Worm (Caenorhabditis elegans) whole organism, dauer: ENCODE results near the gene sor-3.
"Not testable (repeated sequence)": the region's sequence is repeated elsewhere in the genome, so short reads cannot be mapped to it uniquely, and the experiment has no call there.

ENCODE experiments used
- unc-62 ChIP-seq: sonication (generic microtip); optimal IDR thresholded peaks from 2 replicates; lab custom pipeline; 2017; ENCODE audit warnings: missing biosample characterization, missing genetic modification reagents, missing genetic modification characterization

sor-3 gene

DNA sequence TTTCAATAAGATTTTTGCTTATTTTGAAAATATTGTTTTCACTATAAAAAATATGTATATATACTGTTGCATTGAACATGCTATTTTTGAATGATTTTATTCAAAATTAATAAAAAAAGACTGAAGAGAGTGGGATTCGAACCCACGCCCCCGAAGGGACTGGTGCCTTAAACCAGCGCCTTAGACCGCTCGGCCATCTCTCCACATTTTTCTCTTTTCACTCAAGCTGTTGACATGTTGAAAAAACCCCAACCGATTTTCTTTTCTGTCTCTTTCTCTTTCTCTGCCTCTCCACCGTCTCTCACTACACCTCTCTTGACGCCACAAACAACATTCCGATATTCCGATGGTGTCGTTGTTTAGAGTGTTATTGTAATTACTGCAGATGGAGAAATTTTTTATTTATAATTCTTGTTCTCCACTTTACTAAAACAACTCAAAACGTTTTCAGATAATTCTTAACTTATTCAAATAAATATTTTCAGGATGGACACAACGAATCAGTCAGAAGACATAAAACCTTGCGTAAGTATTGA lies at the start of gene sor-3:
Gene sor-3 (plus strand): TSS at position 486 of the 536 bp plus-strand sequence.
- no peak for TF ChIP-seq unc-62 (GFP tag; lab: Kevin White, UChicago)

DNA sequence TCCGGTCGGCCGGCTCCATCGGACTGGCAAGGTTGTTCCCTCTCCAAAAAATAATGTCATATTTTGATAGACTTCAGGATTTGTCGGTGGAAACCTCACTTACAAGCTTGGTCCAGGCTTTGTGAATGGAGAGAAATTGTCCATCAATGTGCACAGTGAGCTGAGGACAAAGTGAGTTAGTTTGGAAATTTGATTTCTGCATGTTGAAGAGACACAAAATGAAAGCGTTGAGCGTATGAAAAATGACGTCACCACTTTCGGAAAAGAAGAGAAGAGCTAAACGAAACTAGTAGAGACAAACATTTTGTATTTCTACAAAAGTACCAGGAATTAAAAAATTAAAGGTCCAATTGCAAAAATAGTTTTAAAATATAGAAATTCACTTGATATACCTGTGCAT lies 48.4 kb upstream of the sor-3 start:
- TF ChIP-seq unc-62 (GFP tag; lab: Kevin White, UChicago), result no peak

DNA sequence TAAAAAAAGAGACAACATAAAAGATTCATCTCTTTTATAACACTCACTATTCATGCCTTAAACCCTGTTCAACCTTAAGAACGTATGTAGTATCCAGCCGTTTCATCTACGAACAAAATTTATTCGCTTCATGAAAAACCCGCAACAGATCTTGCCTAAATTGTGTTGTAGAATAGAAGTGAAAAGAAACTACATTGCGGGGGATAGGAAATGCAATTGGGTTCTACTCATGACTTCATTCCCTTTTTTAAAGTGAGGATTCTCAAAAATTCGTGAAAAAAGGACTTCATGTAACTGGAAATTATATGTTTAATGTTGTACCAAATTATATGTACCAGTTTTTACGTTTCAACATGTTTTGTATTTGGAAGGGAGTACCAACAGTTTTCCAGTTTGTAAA lies 44.3 kb upstream of the sor-3 start:
- no peak for TF ChIP-seq unc-62 (GFP tag; lab: Kevin White, UChicago)

DNA sequence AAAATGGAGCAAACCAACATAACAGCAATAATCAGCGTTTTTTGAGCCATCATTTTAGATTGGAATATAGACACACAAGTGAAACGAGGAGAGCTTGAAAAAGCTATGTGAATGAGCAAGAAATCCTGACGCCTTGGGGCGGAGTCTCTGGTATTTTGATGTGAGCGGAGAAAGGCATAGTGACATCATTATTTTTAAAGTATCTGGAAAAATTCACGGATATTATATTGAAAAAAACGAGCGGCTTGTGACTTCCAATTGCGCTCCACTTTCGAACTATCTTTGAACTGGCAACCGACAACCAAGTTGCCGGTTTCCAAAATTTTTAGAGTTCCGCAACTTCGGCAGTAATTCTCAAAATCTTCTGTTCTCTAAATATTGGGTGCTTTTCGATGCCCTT lies 42.2 kb upstream of the sor-3 start, which contains the start of gene nlp-64:
Gene nlp-64 (minus strand): TSS at position 101 of the 400 bp plus-strand sequence.
- TF ChIP-seq unc-62 (GFP tag; lab: Kevin White, UChicago), result no peak

DNA sequence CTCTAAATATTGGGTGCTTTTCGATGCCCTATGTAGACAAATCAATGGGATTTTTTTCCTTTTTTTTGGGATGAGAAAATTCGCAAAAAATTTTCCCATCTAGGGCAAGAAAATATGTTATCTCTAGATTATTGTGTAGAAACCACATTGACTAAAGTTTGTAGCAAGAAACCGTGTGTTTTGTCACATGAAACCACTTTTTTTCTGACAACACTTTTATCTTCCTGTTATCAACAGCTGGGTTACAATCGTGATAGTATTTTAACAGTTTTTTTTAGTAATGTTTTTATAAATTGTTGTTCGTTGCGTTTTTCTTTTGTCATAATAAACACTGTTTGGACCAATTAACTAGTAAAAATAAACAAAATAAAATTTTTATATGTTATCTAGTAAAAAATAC lies 41.2 kb upstream of the sor-3 start:
- TF ChIP-seq unc-62 (GFP tag; lab: Kevin White, UChicago), result no peak

DNA sequence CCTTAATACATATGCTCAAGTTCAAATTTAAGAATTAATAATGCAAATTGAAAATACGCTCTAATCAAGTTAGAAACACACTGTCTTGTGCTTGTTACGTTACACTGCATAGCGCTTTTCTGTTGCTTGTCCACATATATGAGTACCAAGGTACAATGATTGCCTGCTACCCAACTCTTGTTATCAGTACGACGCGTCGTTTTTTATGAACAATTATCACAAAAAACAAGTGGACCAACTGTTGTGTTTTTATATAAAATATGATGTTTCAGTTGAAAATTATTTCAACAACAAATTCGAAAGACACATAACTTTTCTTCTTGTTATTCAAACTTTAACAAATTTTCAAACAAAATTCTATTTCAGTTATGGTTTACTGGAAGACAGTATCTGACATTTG lies 40.5 kb upstream of the sor-3 start, which contains the start of gene M02E1.4:
Gene M02E1.4 (plus strand): TSS at position 367 of the 400 bp plus-strand sequence.
- no peak for TF ChIP-seq unc-62 (GFP tag; lab: Kevin White, UChicago)

DNA sequence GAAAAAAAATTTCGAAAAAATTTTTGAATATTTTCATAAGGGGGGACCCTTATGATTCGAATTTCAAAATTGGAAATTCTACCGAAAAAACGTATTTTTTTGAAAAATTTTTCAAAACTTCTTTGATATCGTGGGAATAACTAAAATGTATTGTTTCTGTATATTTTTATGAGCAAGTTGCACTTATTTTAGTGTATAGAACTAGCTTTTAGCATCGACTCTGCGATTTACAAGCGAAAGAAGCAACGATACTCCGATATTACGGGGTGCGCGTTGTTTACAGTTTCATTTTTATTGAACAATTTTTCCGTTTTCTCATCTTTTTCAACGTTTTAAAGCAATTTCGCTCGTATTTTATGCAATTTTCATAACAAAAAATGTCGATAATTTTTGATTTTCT lies 31.2 kb upstream of the sor-3 start, which contains the start of gene M02E1.3:
Gene M02E1.3 (plus strand): TSS at position 301 of the 400 bp plus-strand sequence.
- not testable (repeated sequence) for TF ChIP-seq unc-62 (GFP tag; lab: Kevin White, UChicago)

DNA sequence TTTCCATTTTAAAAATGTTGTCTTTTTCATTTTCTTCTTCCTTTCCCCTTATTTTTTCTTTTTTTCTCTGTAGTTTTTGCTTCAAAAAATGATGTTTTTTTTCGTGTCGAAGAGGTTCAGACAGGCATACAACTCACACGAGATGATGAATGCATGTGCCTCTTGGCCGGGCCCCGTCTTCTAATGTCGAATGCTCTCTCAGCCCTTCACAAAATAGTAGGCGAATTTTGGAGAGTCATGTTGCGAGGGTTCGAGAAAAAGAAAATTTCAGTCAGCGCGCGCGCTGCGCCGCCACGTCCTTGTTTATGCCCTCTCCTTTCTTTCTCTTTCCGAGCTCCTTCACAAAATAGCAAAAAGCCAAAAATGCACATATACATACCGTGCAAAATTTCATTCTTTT lies 29.4 kb upstream of the sor-3 start:
- no peak for TF ChIP-seq unc-62 (GFP tag; lab: Kevin White, UChicago)

DNA sequence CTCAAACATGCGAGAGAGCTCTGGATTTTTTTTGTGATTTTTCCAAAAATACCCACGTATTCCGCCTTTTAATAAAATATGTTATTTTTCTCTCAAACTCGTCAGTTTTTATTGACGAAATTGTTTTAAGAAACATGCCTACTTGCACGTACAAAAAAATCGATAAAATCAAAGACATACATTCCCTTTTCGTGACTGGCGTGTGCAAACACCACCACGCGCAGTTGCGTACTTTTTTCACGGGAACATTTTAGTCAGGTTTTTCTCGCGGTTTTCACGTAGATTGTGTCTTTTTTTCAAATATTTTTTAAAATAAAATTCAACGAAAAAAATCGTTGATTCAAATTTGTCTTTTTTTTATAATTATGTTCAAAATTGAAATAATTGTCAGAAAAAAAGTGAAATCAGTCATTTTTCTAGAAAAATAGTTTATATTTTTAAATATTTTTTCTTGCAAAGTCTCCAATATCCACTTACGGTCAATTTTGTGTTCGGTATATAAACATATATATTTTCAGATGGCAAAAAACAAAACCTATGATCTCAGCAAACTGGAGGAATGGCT lies 27.7 kb upstream of the sor-3 start, which contains the start of gene M02E1.1:
Gene M02E1.1 (plus strand): TSS at position 515 of the 565 bp plus-strand sequence.
- no peak for TF ChIP-seq unc-62 (GFP tag; lab: Kevin White, UChicago)

DNA sequence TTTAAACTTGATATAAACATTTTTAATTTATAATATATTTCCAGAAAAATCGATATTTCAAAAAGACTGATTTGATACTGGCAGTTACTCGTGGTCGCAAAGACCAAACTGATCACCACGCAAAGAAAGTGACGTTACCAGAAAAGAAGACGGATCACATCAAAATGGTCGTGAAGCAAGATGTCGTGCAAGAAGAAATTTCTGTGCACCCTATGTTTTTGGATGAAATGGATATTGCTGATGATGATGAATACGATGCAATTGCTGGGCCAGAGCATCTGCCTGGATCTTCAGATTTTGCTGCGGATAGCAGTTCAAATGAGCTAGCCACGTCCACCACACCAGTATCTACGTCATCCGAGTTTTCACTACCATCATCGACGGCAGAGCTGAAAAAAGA lies 24.7 kb upstream of the sor-3 start:
- TF ChIP-seq unc-62 (GFP tag; lab: Kevin White, UChicago), result no peak

DNA sequence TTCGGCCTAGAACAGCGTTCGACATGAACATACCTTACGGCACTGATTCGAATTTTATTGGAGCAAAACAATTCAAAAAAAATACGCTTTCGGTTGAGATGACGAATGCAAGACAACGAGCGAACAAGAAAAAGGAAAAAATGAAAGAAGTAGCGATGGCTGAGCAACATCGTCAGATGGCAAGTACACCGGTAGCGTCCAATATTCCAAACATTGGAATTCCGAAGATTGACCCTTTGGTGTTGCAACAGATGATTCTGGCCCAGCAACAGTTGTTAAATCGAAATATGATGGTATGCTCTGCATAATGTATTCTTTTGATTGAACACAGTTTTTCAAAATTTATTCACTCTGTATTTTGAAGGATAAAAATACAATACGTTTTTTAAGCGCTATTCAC lies 20.8 kb upstream of the sor-3 start:
- no peak for TF ChIP-seq unc-62 (GFP tag; lab: Kevin White, UChicago)

DNA sequence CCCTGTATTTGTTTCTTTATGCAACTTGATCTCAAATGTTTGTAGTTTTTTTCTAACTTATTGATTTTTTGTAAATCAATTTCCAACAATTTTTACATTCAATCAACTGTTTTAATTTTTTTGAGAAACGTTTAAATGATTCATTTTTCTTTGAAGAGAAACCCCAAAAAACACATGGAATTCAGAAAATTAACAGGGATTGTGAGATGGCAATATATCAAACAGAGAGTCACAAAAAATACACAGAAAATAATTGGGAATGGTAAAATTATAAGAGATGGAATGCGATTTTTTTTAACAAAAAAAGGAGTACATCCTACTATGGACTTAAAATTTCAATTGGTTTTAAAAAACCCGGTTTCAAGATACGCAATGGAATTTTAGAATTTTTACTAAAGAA lies 19.0 kb upstream of the sor-3 start:
- no peak for TF ChIP-seq unc-62 (GFP tag; lab: Kevin White, UChicago)

DNA sequence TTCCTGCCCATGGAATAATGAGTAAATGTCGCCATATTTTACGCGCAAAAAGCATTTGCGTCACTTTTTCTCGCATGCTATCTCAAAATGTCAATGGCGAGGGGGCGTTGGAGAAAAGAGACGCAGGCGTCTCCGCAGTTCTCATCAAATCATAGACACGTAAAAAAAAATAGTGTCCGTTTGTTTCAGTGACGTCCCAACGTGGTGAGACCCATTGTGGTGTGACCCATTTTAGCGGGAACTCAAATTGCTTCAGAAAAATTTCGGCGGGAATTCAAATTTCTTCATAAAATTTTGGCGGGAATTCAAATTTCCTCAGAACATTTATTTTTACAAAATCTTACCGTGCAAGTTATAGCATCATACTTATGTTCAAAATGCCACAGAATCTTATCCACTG lies 9.6 kb upstream of the sor-3 start:
- TF ChIP-seq unc-62 (GFP tag; lab: Kevin White, UChicago), result no peak

DNA sequence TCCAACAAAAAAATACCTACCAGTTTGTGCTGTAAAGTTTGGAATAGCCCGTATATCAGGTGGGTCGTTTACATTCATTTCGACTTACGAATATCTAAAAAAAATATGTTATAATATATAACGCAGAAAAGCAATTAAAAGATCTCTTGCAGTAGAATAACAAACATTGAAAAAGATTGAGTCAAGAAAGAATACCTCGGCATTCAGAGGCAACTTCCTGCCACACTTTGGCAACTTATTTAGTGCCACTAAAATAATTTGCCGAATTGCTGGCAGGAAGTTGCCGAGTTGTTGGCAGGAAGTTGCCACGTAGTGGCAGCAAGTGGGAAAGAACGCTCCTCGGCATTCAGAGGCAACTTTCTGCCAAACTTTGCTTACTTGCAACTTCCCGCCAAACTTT lies 6.3 kb upstream of the sor-3 start, which contains the start of gene C04E7.3:
Gene C04E7.3 (minus strand): TSS at position 101 of the 400 bp plus-strand sequence.
- not testable (repeated sequence) for TF ChIP-seq unc-62 (GFP tag; lab: Kevin White, UChicago)

DNA sequence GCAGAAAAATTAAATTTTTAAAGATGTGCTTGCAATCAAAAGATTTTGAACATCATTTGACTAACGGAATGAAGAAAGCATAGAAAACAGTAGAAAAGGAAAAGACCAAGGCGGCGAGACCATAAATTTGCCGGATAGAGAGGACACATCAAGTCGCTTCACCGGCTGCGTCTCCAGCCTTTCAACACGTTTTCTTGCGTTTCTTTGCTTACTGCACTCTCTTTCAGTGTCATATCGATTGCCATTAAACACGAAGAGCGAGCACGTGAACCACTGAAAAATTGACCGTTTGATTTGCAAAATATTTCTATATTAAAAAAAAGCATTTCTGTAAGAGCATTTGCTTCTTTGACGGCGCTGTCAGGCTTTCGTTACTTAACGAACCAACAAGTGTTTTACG lies 5.3 kb upstream of the sor-3 start:
- TF ChIP-seq unc-62 (GFP tag; lab: Kevin White, UChicago), result no peak

DNA sequence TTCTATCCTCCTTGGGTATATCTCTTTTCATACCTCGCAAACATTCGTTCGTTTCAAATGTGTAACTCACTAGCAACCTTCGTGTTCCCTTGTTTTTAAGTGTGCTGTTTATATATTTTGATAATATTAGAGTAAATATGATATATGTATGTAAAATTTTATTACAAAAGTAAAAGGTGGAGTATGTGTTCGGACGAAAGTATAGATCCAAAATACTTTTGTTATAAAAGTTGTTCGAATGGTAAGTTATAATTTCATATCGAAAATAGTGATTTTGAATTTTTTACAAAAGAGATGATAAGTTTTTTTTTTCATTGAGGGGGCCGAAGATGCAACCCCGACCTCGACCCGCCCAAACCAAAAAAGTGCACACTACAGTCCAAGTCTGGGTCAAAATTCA lies 4.4 kb downstream of the sor-3 start, which contains the start of gene C04E7.1:
Gene C04E7.1 (plus strand): TSS at position 301 of the 400 bp plus-strand sequence.
- no peak for TF ChIP-seq unc-62 (GFP tag; lab: Kevin White, UChicago)

DNA sequence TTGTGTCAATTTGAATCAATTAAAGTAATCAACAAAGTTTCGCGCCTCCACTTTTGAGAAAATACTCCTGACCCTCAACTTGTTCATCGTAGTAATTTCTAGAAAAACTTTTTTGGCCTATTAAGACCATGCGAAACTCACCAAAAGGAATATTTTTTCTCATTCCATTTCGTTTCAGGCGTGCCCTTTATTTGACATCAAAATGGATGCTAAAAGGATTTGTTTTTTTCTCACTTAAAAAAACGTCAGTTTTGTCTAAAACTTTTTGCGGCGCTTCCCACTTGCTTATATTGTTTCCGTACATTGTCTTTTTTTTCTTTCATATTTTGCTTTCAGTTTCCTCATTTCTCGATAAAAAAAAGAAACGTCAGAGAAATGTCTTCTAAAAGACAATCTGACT lies 7.1 kb downstream of the sor-3 start, which contains the start of gene C04E7.5:
Gene C04E7.5 (plus strand): TSS at position 301 of the 400 bp plus-strand sequence.
- TF ChIP-seq unc-62 (GFP tag; lab: Kevin White, UChicago), result no peak
